Worm (Caenorhabditis elegans) whole organism, young adult: Measurements from ENCODE around the gene nhr-41.

Experiments used
- C17E4.6 ChIP-seq: fragments of 200-800 bp; sonication (Bioruptor generic); IDR thresholded peaks from 2 replicates; pipeline ENCODE4 v1.3.6; 2022; ENCODE audit warnings: missing genetic modification reagents, missing genetic modification characterization, missing compliant biosample characterization
- F10E7.11 ChIP-seq: sonication (generic microtip); optimal IDR thresholded peaks from 2 replicates; lab custom pipeline; 2017; ENCODE audit warnings: mild to moderate bottlenecking, missing genetic modification characterization, moderate library complexity, missing compliant biosample characterization
- F39B2.1 ChIP-seq: fragments of 200-800 bp; sonication (Bioruptor generic); IDR thresholded peaks from 2 replicates; pipeline ENCODE4 v1.3.6; 2022; ENCODE audit warnings: missing genetic modification reagents, missing genetic modification characterization, missing compliant biosample characterization
- aptf-3 ChIP-seq: fragments of 200-800 bp; sonication (Bioruptor generic); IDR thresholded peaks from 2 replicates; pipeline ENCODE4 v1.3.6; 2022; ENCODE audit warnings: missing genetic modification characterization, missing compliant biosample characterization
- attf-3 ChIP-seq: fragments of 200-800 bp; sonication (Bioruptor generic); conservative IDR thresholded peaks from 2 replicates; pipeline ENCODE4 v1.3.6; 2022; ENCODE audit warnings: missing genetic modification reagents, missing genetic modification characterization, missing compliant biosample characterization
- cebp-1 ChIP-seq, 2 experiments: fragments of 200-800 bp in 1 of 2; sonication (Bioruptor generic) in 1 of 2; sonication (generic microtip) in 1 of 2; IDR thresholded peaks in 1 of 2; optimal IDR thresholded peaks in 1 of 2; 2 replicates each; pipeline versions ENCODE4 v1.3.6 to Lab custom; 2017 to 2022; ENCODE audit warnings: missing compliant biosample characterization in 2 of 2, missing genetic modification characterization in 2 of 2, mild to moderate bottlenecking in 1 of 2, missing genetic modification reagents in 1 of 2, moderate library complexity in 1 of 2
- madf-3 ChIP-seq: fragments of 200-800 bp; sonication (Bioruptor generic); IDR thresholded peaks from 2 replicates; pipeline ENCODE4 v1.3.6; 2022; ENCODE audit warnings: missing genetic modification reagents, missing genetic modification characterization, missing compliant biosample characterization
- snpc-1.3 ChIP-seq: sonication (generic microtip); optimal IDR thresholded peaks from 2 replicates; lab custom pipeline; 2017; ENCODE audit warnings: missing genetic modification characterization, mild to moderate bottlenecking, missing compliant biosample characterization, antibody characterized with exemption, moderate library complexity, missing genotype, missing genetic modification reagents; ENCODE audit not compliant: insufficient read depth
- sptf-2 ChIP-seq: fragments of 200-800 bp; sonication (Bioruptor generic); optimal IDR thresholded peaks from 2 replicates; lab custom pipeline; 2018; ENCODE audit warnings: mild to moderate bottlenecking, missing genetic modification characterization, missing compliant biosample characterization
- tbp1 ChIP-seq: fragments of 200-800 bp; sonication (Bioruptor generic); optimal IDR thresholded peaks from 2 replicates; lab custom pipeline; 2018; ENCODE audit warnings: mild to moderate bottlenecking, missing genetic modification characterization, missing compliant biosample characterization
- unc-62 ChIP-seq: fragments of 150-350 bp; optimal IDR thresholded peaks from 2 replicates; lab custom pipeline; 2014; ENCODE audit warnings: missing biosample characterization, missing genetic modification reagents, missing genetic modification characterization

DNA sequence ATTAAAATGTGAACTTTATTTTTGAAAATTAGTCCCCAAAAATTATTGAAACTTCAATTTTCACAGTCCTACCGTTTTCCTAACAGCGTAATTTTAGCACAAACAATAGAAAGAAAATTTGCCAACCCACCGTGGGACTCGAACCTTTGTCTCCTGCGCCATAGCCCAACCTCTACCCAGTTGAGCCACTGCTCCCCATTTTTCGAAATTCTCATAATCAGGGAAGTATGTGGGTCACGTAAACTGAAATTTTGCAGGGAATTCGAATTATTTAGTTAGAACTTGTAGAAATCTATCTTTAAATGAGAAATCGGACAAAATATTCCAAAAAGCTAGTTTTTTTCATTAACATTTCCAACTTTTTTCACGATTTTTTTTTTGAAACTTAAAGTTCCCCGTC, 5.7 kb upstream of the nhr-41 start:
- TF ChIP-seq aptf-3 (GFP tag; lab: Robert Waterston, UW) (no peak), cebp-1 (GFP tag; IDR thresholded peaks at IDR 0.05; lab: Robert Waterston, UW) (no peak), cebp-1 (tag; optimal IDR thresholded peaks at IDR 0.05; lab: Kevin White, UChicago) (no peak), F39B2.1 (GFP tag; lab: Robert Waterston, UW) (no peak), F10E7.11 (no peak), madf-3 (GFP tag; lab: Robert Waterston, UW) (no peak), sptf-2 (no peak), attf-3 (GFP tag; lab: Robert Waterston, UW) (no peak), tbp1 (GFP tag; lab: Kevin White, UChicago) (peak; percentile 70), C17E4.6 (GFP tag; lab: Robert Waterston, UW) (no peak), snpc-1.3 (tag; lab: Kevin White, UChicago) (no peak), unc-62 (no peak)
